Fruit fly (Drosophila melanogaster) whole organism, wandering third instar larva: ENCODE measurements around the gene RpS14a.

Experiments used
- CG9705 ChIP-seq: fragments of 200-800 bp; sonication (Bioruptor generic); optimal IDR thresholded peaks from 2 replicates; lab custom pipeline; 2018; ENCODE audit warnings: missing biosample characterization, mild to moderate bottlenecking, missing genetic modification characterization
- h ChIP-seq: fragments of 200-800 bp; sonication (Bioruptor generic); optimal IDR thresholded peaks from 3 replicates; lab custom pipeline; 2016; ENCODE audit warnings: missing biosample characterization, mild to moderate bottlenecking, missing genetic modification characterization

- TF ChIP-seq h (GFP tag; lab: Kevin White, UChicago) = no peak
- TF ChIP-seq CG9705 (GFP tag; lab: Kevin White, UChicago) = no peak
Measured at dm6 chrX:7975516-7976257, 42.1 kb downstream of the RpS14a start.
